Worm (Caenorhabditis elegans): ENCODE measurements around the gene rbm-26.

DNA sequence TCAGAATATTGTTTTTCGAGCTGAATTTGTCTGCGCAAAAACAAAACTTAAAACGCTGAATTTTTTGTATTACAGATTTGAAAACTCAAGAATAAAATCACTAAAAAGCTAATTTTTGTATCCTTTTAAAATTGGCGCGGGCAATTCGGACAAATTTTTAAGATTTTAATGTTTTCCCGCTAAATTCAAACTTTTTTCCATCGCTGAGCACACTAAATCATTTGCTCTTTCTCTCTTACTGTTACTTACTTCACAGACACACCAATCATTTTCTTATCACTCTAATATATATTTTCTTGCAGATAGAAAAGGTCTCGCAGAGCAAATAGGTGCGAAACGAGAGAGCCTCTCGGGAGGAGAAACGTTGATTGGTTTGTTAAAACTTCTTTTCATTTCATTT, 47.4 kb upstream of the rbm-26 start, which contains the start of gene par-3:
- TF ChIP-seq zag-1 (tag; optimal IDR thresholded peaks at IDR 0.05) = no peak
- TF ChIP-seq nhr-76 (tag; optimal IDR thresholded peaks at IDR 0.05) = no peak
- no peak for TF ChIP-seq pha-4 (tag; optimal IDR thresholded peaks at IDR 0.05)
- TF ChIP-seq egl-5 (tag; optimal IDR thresholded peaks at IDR 0.05) = no peak
- TF ChIP-seq elt-2 (tag; optimal IDR thresholded peaks at IDR 0.05) = no peak
- TF ChIP-seq snpc-4 (tag; optimal IDR thresholded peaks at IDR 0.05) = no peak
- TF ChIP-seq hmg-11 (tag; optimal IDR thresholded peaks at IDR 0.05) = no peak
- TF ChIP-seq nhr-11 (tag; optimal IDR thresholded peaks at IDR 0.05) = no peak
- TF ChIP-seq ama-1 (optimal IDR thresholded peaks at IDR 0.05) = no peak
- TF ChIP-seq unc-62 (GFP tag; optimal IDR thresholded peaks at IDR 0.05) = no peak
- TF ChIP-seq lin-39 (tag; optimal IDR thresholded peaks at IDR 0.05) = no peak
- no peak for TF ChIP-seq nfya-1 (tag; optimal IDR thresholded peaks at IDR 0.05; ENCODE audit: insufficient read depth)
- no peak for TF ChIP-seq ztf-4 (tag; optimal IDR thresholded peaks at IDR 0.05)

Data from whole organism, L3 larva.